Fruit fly (Drosophila melanogaster) whole organism, wandering third instar larva: ENCODE results near the gene CG2681.

Source experiments
- CrebA ChIP-seq: fragments of 200-800 bp; sonication (Bioruptor generic); optimal IDR thresholded peaks from 2 replicates; lab custom pipeline; 2016; ENCODE audit warnings: missing biosample characterization, mild to moderate bottlenecking, missing genetic modification characterization, borderline replicate concordance
- Dfd ChIP-seq: fragments of >200 bp; optimal IDR thresholded peaks from 2 replicates; lab custom pipeline; 2017; ENCODE audit warnings: missing biosample characterization, missing genetic modification characterization
- N ChIP-seq: fragments of >200 bp; optimal IDR thresholded peaks from 2 replicates; lab custom pipeline; 2018; ENCODE audit warnings: missing biosample characterization, missing external identifiers, missing genetic modification characterization
- OdsH ChIP-seq: fragments of 200-800 bp; sonication (Bioruptor generic); optimal IDR thresholded peaks from 2 replicates; lab custom pipeline; 2016; ENCODE audit warnings: missing biosample characterization, mild to moderate bottlenecking, missing genetic modification characterization
- Vsx2 ChIP-seq: fragments of 200-300, 225-300 bp; sonication (Bioruptor generic); optimal IDR thresholded peaks from 2 replicates; lab custom pipeline; 2018; ENCODE audit warnings: missing biosample characterization, missing genetic modification characterization; ENCODE audit not compliant: partially characterized antibody
- brk ChIP-seq: fragments of 200-800 bp; sonication (Bioruptor generic); optimal IDR thresholded peaks from 2 replicates; lab custom pipeline; 2016; ENCODE audit warnings: missing biosample characterization, mild to moderate bottlenecking, missing genetic modification characterization
- dmrt93B ChIP-seq: fragments of 200-800 bp; sonication (Bioruptor generic); optimal IDR thresholded peaks from 2 replicates; lab custom pipeline; 2018; ENCODE audit warnings: missing biosample characterization, mild to moderate bottlenecking, missing genetic modification characterization
- dsf ChIP-seq: sonication (Bioruptor generic); optimal IDR thresholded peaks from 2 replicates; lab custom pipeline; 2016; ENCODE audit warnings: missing biosample characterization, missing genetic modification characterization, borderline replicate concordance
- foxo ChIP-seq, 2 experiments: fragments of 200-800 bp; sonication (Bioruptor generic); optimal IDR thresholded peaks; 2 replicates in 1 of 2; 3 replicates in 1 of 2; lab custom pipeline; 2016 to 2017; ENCODE audit warnings: missing biosample characterization in 2 of 2, missing genetic modification characterization in 2 of 2
- h ChIP-seq: fragments of 200-800 bp; sonication (Bioruptor generic); optimal IDR thresholded peaks from 3 replicates; lab custom pipeline; 2016; ENCODE audit warnings: missing biosample characterization, mild to moderate bottlenecking, missing genetic modification characterization
- lola ChIP-seq: fragments of >200 bp; optimal IDR thresholded peaks from 2 replicates; lab custom pipeline; 2017; ENCODE audit warnings: missing biosample characterization, missing genetic modification characterization
- pan ChIP-seq: fragments of >200 bp; optimal IDR thresholded peaks from 2 replicates; lab custom pipeline; 2017
- psq ChIP-seq: fragments of 200-800 bp; sonication (Bioruptor generic); optimal IDR thresholded peaks from 3 replicates; lab custom pipeline; 2017; ENCODE audit warnings: missing biosample characterization, mild to moderate bottlenecking, missing genetic modification characterization, moderate library complexity
- woc ChIP-seq: sonication (Bioruptor generic); optimal IDR thresholded peaks from 2 replicates; lab custom pipeline; 2016; ENCODE audit warnings: missing biosample characterization, mild to moderate bottlenecking, missing genetic modification characterization

DNA sequence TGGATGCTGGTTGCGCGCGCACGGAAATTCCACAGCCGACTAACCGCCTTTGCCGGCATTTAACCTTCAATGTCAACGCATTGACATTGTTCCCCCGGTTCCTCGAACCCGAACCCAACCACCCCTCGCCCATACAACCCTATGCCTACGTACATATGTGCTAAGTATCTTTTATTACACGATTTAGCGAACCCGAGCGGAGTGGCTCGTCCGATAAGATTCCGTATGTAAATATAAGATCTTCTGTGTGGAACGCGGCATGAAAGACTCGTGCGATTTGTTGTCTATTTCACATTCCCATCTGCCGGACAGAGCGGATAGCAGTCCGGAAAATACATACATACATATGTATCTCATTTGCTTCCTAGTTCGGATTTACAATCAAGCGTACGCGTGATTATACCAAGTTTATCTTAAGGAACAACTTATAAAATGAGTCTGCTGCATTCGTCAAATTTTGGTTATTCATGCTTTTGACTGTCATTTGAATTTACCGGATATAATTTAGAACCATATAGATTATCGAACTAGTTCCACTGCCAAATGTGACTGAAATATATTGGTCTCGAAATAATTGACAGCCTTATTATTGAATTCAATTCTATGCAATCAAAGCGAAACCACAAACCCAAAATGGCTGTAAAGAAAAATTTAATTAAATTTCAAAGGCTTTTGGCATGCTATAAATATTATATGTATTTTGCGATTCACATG lies 950 bp upstream of the CG2681 start, which contains the start of gene CG2680:
- TF ChIP-seq brk (GFP tag; lab: Kevin White, UChicago) = no peak
- TF ChIP-seq dsf = no peak
- no peak for TF ChIP-seq woc (GFP tag; lab: Kevin White, UChicago)
- no peak for TF ChIP-seq lola (GFP tag; lab: Kevin White, UChicago)
- no peak for TF ChIP-seq N (GFP tag; lab: Kevin White, UChicago)
- no peak for TF ChIP-seq pan
- no peak for TF ChIP-seq OdsH (GFP tag; lab: Kevin White, UChicago)
- TF ChIP-seq Dfd (GFP tag; lab: Kevin White, UChicago) = no peak
- TF ChIP-seq h (GFP tag; lab: Kevin White, UChicago) = no peak
- TF ChIP-seq dmrt93B (GFP tag; lab: Kevin White, UChicago) = no peak
- no peak for TF ChIP-seq foxo (GFP tag; optimal IDR thresholded peaks at IDR 0.05; lab: Kevin White, UChicago)
- TF ChIP-seq psq (GFP tag; lab: Kevin White, UChicago) = no peak
- no peak for TF ChIP-seq Vsx2
- no peak for TF ChIP-seq CrebA (GFP tag; lab: Kevin White, UChicago)
